Worm (Caenorhabditis elegans) whole organism, L1 larva: ENCODE results near the gene R07E4.3.

Experiments
- aha-1 ChIP-seq: fragments of 150-350 bp; optimal IDR thresholded peaks from 2 replicates; lab custom pipeline; 2014; ENCODE audit warnings: missing biosample characterization, missing genetic modification characterization
- alr-1 ChIP-seq: fragments of 200-800 bp; sonication (Bioruptor generic); optimal IDR thresholded peaks from 2 replicates; lab custom pipeline; 2018; ENCODE audit warnings: borderline replicate concordance, mild to moderate bottlenecking, missing genetic modification characterization, missing compliant biosample characterization
- nhr-28 ChIP-seq: fragments of 150-350 bp; optimal IDR thresholded peaks from 2 replicates; lab custom pipeline; 2014; ENCODE audit warnings: missing biosample characterization, missing genetic modification characterization
- nhr-77 ChIP-seq: fragments of 150-350 bp; optimal IDR thresholded peaks from 2 replicates; lab custom pipeline; 2014; ENCODE audit warnings: missing biosample characterization, missing genetic modification characterization
- tbx-2 ChIP-seq: sonication (generic microtip); optimal IDR thresholded peaks from 2 replicates; lab custom pipeline; 2016; ENCODE audit warnings: missing genetic modification characterization, missing compliant biosample characterization
- unc-130 ChIP-seq: fragments of 150-350 bp; optimal IDR thresholded peaks from 2 replicates; lab custom pipeline; 2017; ENCODE audit warnings: missing biosample characterization, missing genetic modification characterization, inconsistent platforms

ce11 chrX:6001432-6001831 lies 48.2 kb downstream of the R07E4.3 start, which contains the start of gene F22F4.4:
- no peak for TF ChIP-seq alr-1 (tag; lab: Kevin White, UChicago)
- no peak for TF ChIP-seq nhr-77 (tag; lab: Kevin White, UChicago)
- no peak for TF ChIP-seq nhr-28
- TF ChIP-seq aha-1 (tag; lab: Kevin White, UChicago): no peak
- TF ChIP-seq unc-130 (tag; lab: Kevin White, UChicago): no peak
- TF ChIP-seq tbx-2 (tag; lab: Kevin White, UChicago): no peak
